Fruit fly (Drosophila melanogaster) whole organism, prepupa: ENCODE data around the gene CG11737.

Source experiments
- Blimp-1 ChIP-seq: fragments of 200-800 bp; sonication (Bioruptor generic); optimal IDR thresholded peaks from 3 replicates; lab custom pipeline; 2017; ENCODE audit warnings: missing biosample characterization, missing genetic modification characterization, mild to moderate bottlenecking, moderate library complexity, missing genetic modification reagents
- CG10631 ChIP-seq: fragments of 200-800 bp; sonication (Bioruptor generic); optimal IDR thresholded peaks from 2 replicates; lab custom pipeline; 2016; ENCODE audit warnings: missing biosample characterization, missing genetic modification characterization
- CG10669 ChIP-seq: fragments of 200-800 bp; sonication (Bioruptor generic); optimal IDR thresholded peaks from 3 replicates; lab custom pipeline; 2018; ENCODE audit warnings: missing biosample characterization, mild to moderate bottlenecking, missing genetic modification characterization, moderate library complexity
- CG11762 ChIP-seq: fragments of 200-800 bp; sonication (Bioruptor generic); optimal IDR thresholded peaks from 3 replicates; lab custom pipeline; 2016; ENCODE audit warnings: missing biosample characterization, missing genetic modification characterization; ENCODE audit not compliant: insufficient read depth
- CG11902 ChIP-seq: fragments of 200-800 bp; sonication (Bioruptor generic); optimal IDR thresholded peaks from 3 replicates; lab custom pipeline; 2016; ENCODE audit warnings: missing biosample characterization, missing genetic modification characterization
- CG15336 ChIP-seq: fragments of 200-800 bp; sonication (Bioruptor generic); IDR thresholded peaks from 2 replicates; pipeline ENCODE4 v1.3.6; 2022; ENCODE audit warnings: missing biosample characterization, missing genetic modification characterization
- CG1621 ChIP-seq: fragments of 200-800 bp; sonication (Bioruptor generic); optimal IDR thresholded peaks from 3 replicates; lab custom pipeline; 2018; ENCODE audit warnings: missing biosample characterization, mild to moderate bottlenecking, missing genetic modification characterization
- CG31627 ChIP-seq: fragments of 200-800 bp; sonication (Bioruptor generic); optimal IDR thresholded peaks from 3 replicates; lab custom pipeline; 2016; ENCODE audit warnings: missing biosample characterization, missing genetic modification characterization
- CG32006 ChIP-seq: fragments of 200-800 bp; sonication (Bioruptor generic); optimal IDR thresholded peaks from 3 replicates; lab custom pipeline; 2017; ENCODE audit warnings: missing biosample characterization, mild to moderate bottlenecking, missing genetic modification characterization
- CG34406 ChIP-seq: fragments of 200-800 bp; sonication (Bioruptor generic); optimal IDR thresholded peaks from 3 replicates; lab custom pipeline; 2016; ENCODE audit warnings: missing biosample characterization, missing genetic modification characterization
- CG4318 ChIP-seq: fragments of 200-800 bp; sonication (Bioruptor generic); optimal IDR thresholded peaks from 3 replicates; lab custom pipeline; 2017; ENCODE audit warnings: missing biosample characterization, mild to moderate bottlenecking, missing genetic modification characterization
- CG6163 ChIP-seq: fragments of 200-800 bp; sonication (Bioruptor generic); IDR thresholded peaks from 3 replicates; pipeline ENCODE4 v1.3.6; 2022; ENCODE audit warnings: missing biosample characterization, missing genetic modification characterization
- CG6276 ChIP-seq: fragments of 200-800 bp; sonication (Bioruptor generic); optimal IDR thresholded peaks from 2 replicates; lab custom pipeline; 2017; ENCODE audit warnings: missing biosample characterization, mild to moderate bottlenecking, missing genetic modification characterization
- CG6792 ChIP-seq: fragments of 200-800 bp; sonication (Bioruptor generic); optimal IDR thresholded peaks from 3 replicates; lab custom pipeline; 2016; ENCODE audit warnings: missing biosample characterization, missing genetic modification characterization
- CG6854 ChIP-seq: fragments of 200-800 bp; sonication (Bioruptor generic); optimal IDR thresholded peaks from 2 replicates; lab custom pipeline; 2017; ENCODE audit warnings: missing biosample characterization, mild to moderate bottlenecking, missing genetic modification characterization
- CG7368 ChIP-seq: fragments of 200-800 bp; sonication (Bioruptor generic); optimal IDR thresholded peaks from 3 replicates; lab custom pipeline; 2016; ENCODE audit warnings: missing biosample characterization, missing genetic modification characterization
- CG8119 ChIP-seq: fragments of 200-800 bp; sonication (Bioruptor generic); IDR thresholded peaks from 3 replicates; pipeline ENCODE4 v1.3.6; 2022; ENCODE audit warnings: missing biosample characterization, missing genetic modification characterization
- CG8319 ChIP-seq: fragments of 200-800 bp; sonication (Bioruptor generic); optimal IDR thresholded peaks from 3 replicates; lab custom pipeline; 2016; ENCODE audit warnings: missing biosample characterization, missing genetic modification characterization
- CG9139 ChIP-seq: fragments of 200-800 bp; sonication (Bioruptor generic); optimal IDR thresholded peaks from 3 replicates; lab custom pipeline; 2017; ENCODE audit warnings: missing biosample characterization, mild to moderate bottlenecking, missing genetic modification characterization
- Eip75B ChIP-seq: fragments of 200-800 bp; sonication (Bioruptor generic); optimal IDR thresholded peaks from 3 replicates; lab custom pipeline; 2016; ENCODE audit warnings: missing biosample characterization, missing genetic modification characterization
- Eip78C ChIP-seq: fragments of 200-800 bp; sonication (Bioruptor generic); peaks from one replicate; lab custom pipeline; 2016; ENCODE audit warnings: missing biosample characterization, missing genetic modification characterization
- Eip93F ChIP-seq: fragments of 200-800 bp; sonication (Bioruptor generic); optimal IDR thresholded peaks from 2 replicates; lab custom pipeline; 2016; ENCODE audit warnings: missing biosample characterization, mild to moderate bottlenecking, missing genetic modification characterization
- Ets21C ChIP-seq: fragments of 200-800 bp; sonication (Bioruptor generic); optimal IDR thresholded peaks from 3 replicates; lab custom pipeline; 2016; ENCODE audit warnings: missing biosample characterization, missing genetic modification characterization
- Ets96B ChIP-seq: fragments of 200-800 bp; optimal IDR thresholded peaks from 2 replicates; lab custom pipeline; 2019; ENCODE audit warnings: missing biosample characterization, mild to moderate bottlenecking, missing genetic modification characterization, moderate library complexity
- Gug ChIP-seq: fragments of 200-800 bp; sonication (Bioruptor generic); IDR thresholded peaks from 2 replicates; pipeline ENCODE4 v1.3.6; 2022; ENCODE audit warnings: missing biosample characterization, missing genetic modification characterization
- Hr38 ChIP-seq: sonication (Bioruptor generic); optimal IDR thresholded peaks from 2 replicates; lab custom pipeline; 2016; ENCODE audit warnings: missing biosample characterization, missing genetic modification characterization
- Hr39 ChIP-seq: fragments of 200-800 bp; sonication (Bioruptor generic); optimal IDR thresholded peaks from 2 replicates; lab custom pipeline; 2016; ENCODE audit warnings: missing biosample characterization, missing genetic modification characterization
- Hr4 ChIP-seq: fragments of 200-800 bp; sonication (Bioruptor generic); optimal IDR thresholded peaks from 3 replicates; lab custom pipeline; 2016; ENCODE audit warnings: missing biosample characterization, missing genetic modification characterization
- Lpt ChIP-seq: fragments of 200-800 bp; sonication (Bioruptor generic); optimal IDR thresholded peaks from 3 replicates; lab custom pipeline; 2016; ENCODE audit warnings: missing biosample characterization, missing genetic modification characterization
- Met ChIP-seq: fragments of 200-800 bp; sonication (Bioruptor generic); optimal IDR thresholded peaks from 3 replicates; lab custom pipeline; 2016; ENCODE audit warnings: missing biosample characterization, missing genetic modification characterization
- Sox102F ChIP-seq: fragments of 200-800 bp; sonication (Bioruptor generic); optimal IDR thresholded peaks from 2 replicates; lab custom pipeline; 2016; ENCODE audit warnings: missing biosample characterization, mild to moderate bottlenecking, missing genetic modification characterization
- Sox14 ChIP-seq: fragments of 200-800 bp; sonication (Bioruptor generic); optimal IDR thresholded peaks from 3 replicates; lab custom pipeline; 2016; ENCODE audit warnings: missing biosample characterization, missing genetic modification characterization
- Sox15 ChIP-seq: fragments of 200-800 bp; sonication (Bioruptor generic); optimal IDR thresholded peaks from 3 replicates; lab custom pipeline; 2016; ENCODE audit warnings: missing biosample characterization, missing genetic modification characterization
- achi ChIP-seq: fragments of 200-800 bp; sonication (Bioruptor generic); optimal IDR thresholded peaks from 3 replicates; lab custom pipeline; 2016; ENCODE audit warnings: missing biosample characterization, missing genetic modification characterization
- acj6 ChIP-seq: fragments of 200-800 bp; sonication (Bioruptor generic); optimal IDR thresholded peaks from 3 replicates; lab custom pipeline; 2016; ENCODE audit warnings: missing biosample characterization, missing genetic modification characterization
- cyc ChIP-seq: fragments of 200-800 bp; sonication (Bioruptor generic); optimal IDR thresholded peaks from 3 replicates; lab custom pipeline; 2016; ENCODE audit warnings: missing biosample characterization, missing genetic modification characterization
- dac ChIP-seq: fragments of 200-800 bp; sonication (Bioruptor generic); optimal IDR thresholded peaks from 2 replicates; lab custom pipeline; 2017; ENCODE audit warnings: missing biosample characterization, mild to moderate bottlenecking, missing genetic modification characterization
- dsx ChIP-seq: fragments of 200-800 bp; optimal IDR thresholded peaks from 3 replicates; lab custom pipeline; 2019; ENCODE audit warnings: missing biosample characterization, mild to moderate bottlenecking, missing genetic modification characterization, moderate library complexity; ENCODE audit not compliant: poor library complexity, severe bottlenecking
- eg ChIP-seq: fragments of 200-800 bp; sonication (Bioruptor generic); IDR thresholded peaks from 3 replicates; pipeline ENCODE4 v1.3.6; 2022; ENCODE audit warnings: missing biosample characterization, missing genetic modification characterization
- esn ChIP-seq: fragments of 200-800 bp; sonication (Bioruptor generic); optimal IDR thresholded peaks from 2 replicates; lab custom pipeline; 2016; ENCODE audit warnings: missing biosample characterization, mild to moderate bottlenecking, missing genetic modification characterization, moderate library complexity
- fd59A ChIP-seq: fragments of 200-800 bp; sonication (Bioruptor generic); optimal IDR thresholded peaks from 2 replicates; lab custom pipeline; 2017; ENCODE audit warnings: missing biosample characterization, mild to moderate bottlenecking, missing genetic modification characterization, missing genetic modification reagents
- fkh ChIP-seq: fragments of 200-800 bp; sonication (Bioruptor generic); optimal IDR thresholded peaks from 3 replicates; lab custom pipeline; 2017; ENCODE audit warnings: missing biosample characterization, mild to moderate bottlenecking, missing genetic modification characterization, moderate library complexity
- lz ChIP-seq: fragments of 200-800 bp; sonication (Bioruptor generic); optimal IDR thresholded peaks from 3 replicates; lab custom pipeline; 2016; ENCODE audit warnings: missing biosample characterization, missing genetic modification characterization
- net ChIP-seq: fragments of 200-800 bp; sonication (Bioruptor generic); optimal IDR thresholded peaks from 3 replicates; lab custom pipeline; 2016; ENCODE audit warnings: missing biosample characterization, missing genetic modification characterization
- pdm3 ChIP-seq: fragments of 200-800 bp; sonication (Bioruptor generic); optimal IDR thresholded peaks from 3 replicates; lab custom pipeline; 2016; ENCODE audit warnings: missing biosample characterization, missing genetic modification characterization
- salr ChIP-seq, 2 experiments: fragments of 200-800 bp; sonication (Bioruptor generic); optimal IDR thresholded peaks; 3 replicates each; lab custom pipeline; 2016 to 2018; ENCODE audit warnings: missing biosample characterization in 2 of 2, missing genetic modification characterization in 2 of 2, mild to moderate bottlenecking in 1 of 2
- spab ChIP-seq: fragments of 200-800 bp; sonication (Bioruptor generic); optimal IDR thresholded peaks from 2 replicates; lab custom pipeline; 2017; ENCODE audit warnings: missing biosample characterization, mild to moderate bottlenecking, missing genetic modification characterization, missing genetic modification reagents
- ss ChIP-seq, 2 experiments: fragments of 200-800 bp; sonication (Bioruptor generic); optimal IDR thresholded peaks; 2 replicates in 1 of 2; 3 replicates in 1 of 2; lab custom pipeline; 2017 to 2018; ENCODE audit warnings: mild to moderate bottlenecking in 2 of 2, missing biosample characterization in 2 of 2, missing genetic modification characterization in 2 of 2, moderate library complexity in 1 of 2
- svp ChIP-seq: fragments of 200-800 bp; sonication (Bioruptor generic); peaks from one replicate; lab custom pipeline; 2016; ENCODE audit warnings: missing biosample characterization, missing genetic modification characterization
- topi ChIP-seq: fragments of 200-800 bp; sonication (Bioruptor generic); optimal IDR thresholded peaks from 3 replicates; lab custom pipeline; 2016; ENCODE audit warnings: missing biosample characterization, missing genetic modification characterization
- vri ChIP-seq: fragments of 200-800 bp; sonication (Bioruptor generic); optimal IDR thresholded peaks from 3 replicates; lab custom pipeline; 2016; ENCODE audit warnings: missing biosample characterization, mild to moderate bottlenecking, missing genetic modification characterization

CG11737 gene

DNA sequence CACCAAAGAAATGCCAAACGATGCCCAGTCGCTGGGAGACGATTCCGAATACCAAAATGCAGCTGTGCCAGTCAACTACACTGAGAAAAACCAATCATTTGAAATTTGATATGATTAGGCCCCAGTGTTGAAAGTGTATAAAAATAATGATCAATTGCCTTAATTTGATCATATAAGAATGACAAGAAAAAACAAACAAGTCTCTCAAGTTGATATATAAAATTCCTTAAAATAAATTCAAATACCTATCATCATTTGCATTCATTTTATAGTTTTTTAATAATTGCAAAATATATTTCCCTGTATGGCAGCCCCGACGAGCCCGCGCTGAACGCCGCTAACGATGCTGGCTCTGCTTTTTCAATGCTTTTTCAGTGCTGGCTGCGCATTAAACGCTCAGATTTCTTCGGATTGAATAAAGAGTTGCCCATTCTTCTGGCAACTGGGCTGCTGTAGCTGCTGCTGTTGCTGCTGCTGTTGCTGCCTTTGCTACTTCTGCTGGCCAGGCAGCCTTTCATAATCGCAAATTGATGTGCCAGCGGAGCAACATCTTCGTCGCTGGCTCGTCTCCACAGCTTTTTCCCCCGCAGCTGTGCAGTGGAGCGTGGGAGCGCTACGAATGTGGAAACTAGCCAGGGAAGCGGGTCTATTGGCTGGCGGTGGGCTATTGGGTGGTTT lies 47.8 kb upstream of the CG11737 start:
- TF ChIP-seq CG11902 (peak; percentile 26), eg (GFP tag; lab: Robert Waterston, UW) (peak; percentile 48; the same call in 2 of the 3 replicates), CG32006 (peak; percentile 86), esn (GFP tag; lab: Kevin White, UChicago) (peak; percentile 67), Eip75B (GFP tag; lab: Kevin White, UChicago) (peak; percentile 58), Sox14 (GFP tag; lab: Kevin White, UChicago) (peak; percentile 70), dac (peak; percentile 39), CG10669 (GFP tag; lab: Kevin White, UChicago) (peak; percentile 26), Gug (GFP tag; lab: Robert Waterston, UW) (peak; percentile 66), Eip78C (GFP tag; lab: Kevin White, UChicago) (peak; percentile 94), Hr4 (peak; percentile 74), Eip93F (GFP tag; lab: Kevin White, UChicago) (no peak), net (GFP tag; lab: Kevin White, UChicago) (peak; percentile 30), CG9139 (no peak), Sox102F (GFP tag; lab: Kevin White, UChicago) (peak; percentile 46), CG1621 (tag; lab: Kevin White, UChicago) (peak; percentile 1), Hr38 (GFP tag; lab: Kevin White, UChicago) (no peak), CG7368 (GFP tag; lab: Kevin White, UChicago) (no peak), Blimp-1 (no peak), lz (peak; percentile 48), cyc (GFP tag; lab: Kevin White, UChicago) (peak; percentile 48), CG6792 (GFP tag; lab: Kevin White, UChicago) (peak; percentile 49), svp (peak; percentile 84), CG11762 (GFP tag; lab: Kevin White, UChicago) (peak; percentile 46), spab (GFP tag; lab: Kevin White, UChicago) (peak; percentile 43), Lpt (GFP tag; lab: Kevin White, UChicago) (peak; percentile 57), CG31627 (GFP tag; lab: Kevin White, UChicago) (peak; percentile 56), Met (peak; percentile 62), Hr39 (GFP tag; lab: Kevin White, UChicago) (peak; percentile 34), salr (GFP tag; optimal IDR thresholded peaks at IDR 0.05; lab: Kevin White, UChicago) (peak in 1 of 2 experiments; percentile 72), achi (peak; percentile 63), CG6854 (GFP tag; lab: Kevin White, UChicago) (no peak), topi (GFP tag; lab: Kevin White, UChicago) (peak; percentile 59), pdm3 (peak; percentile 64), dsx (GFP tag; lab: Kevin White, UChicago) (peak; percentile 36), fkh (GFP tag; lab: Kevin White, UChicago) (no peak), Sox15 (GFP tag; lab: Kevin White, UChicago) (no peak), ss (GFP tag; optimal IDR thresholded peaks at IDR 0.05; lab: Kevin White, UChicago) (peak in 1 of 2 experiments; percentile 7), acj6 (GFP tag; lab: Kevin White, UChicago) (peak; percentile 68), Ets96B (tag; lab: Kevin White, UChicago) (peak; percentile 60), fd59A (GFP tag; lab: Kevin White, UChicago) (peak; percentile 43), CG4318 (peak; percentile 76), CG8319 (GFP tag; lab: Kevin White, UChicago) (peak; percentile 16), CG6163 (GFP tag; lab: Robert Waterston, UW) (peak; percentile 48), CG10631 (GFP tag; lab: Kevin White, UChicago) (peak; percentile 69), vri (GFP tag; lab: Kevin White, UChicago) (no peak), CG34406 (GFP tag; lab: Kevin White, UChicago) (peak; percentile 51), Ets21C (peak; percentile 4), CG6276 (GFP tag; lab: Kevin White, UChicago) (peak; percentile 69), CG8119 (peak; percentile 80), CG15336 (GFP tag; lab: Robert Waterston, UW) (peak; percentile 73)
